Worm (Caenorhabditis elegans): Measurements from ENCODE around the gene sym-4.

Gene sym-4

DNA sequence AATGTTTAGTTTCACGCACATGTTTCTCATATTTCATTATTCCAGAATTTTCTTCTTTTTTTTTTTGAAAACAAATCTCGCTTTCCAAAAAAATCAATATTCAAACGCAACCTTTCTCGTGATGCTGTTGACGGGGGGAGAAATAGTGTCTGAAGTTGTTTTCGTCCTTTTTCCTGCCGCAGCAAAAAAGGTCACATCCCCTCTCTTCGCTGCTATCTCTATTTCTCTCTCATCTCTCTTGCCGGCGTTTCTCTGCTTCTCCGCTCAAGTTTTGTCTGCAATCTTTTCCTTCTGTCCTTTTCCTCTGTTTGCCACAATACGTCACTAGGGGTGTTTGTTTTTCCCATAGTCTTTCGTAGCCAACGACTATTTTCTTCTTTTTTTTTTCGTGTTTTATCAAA is 22.7 kb downstream of the sym-4 start (continued):
- TF ChIP-seq pha-4 (GFP tag; IDR thresholded peaks at IDR 0.05), result 0 out of 2 replicates have a peak, but pooled peaks have one; percentile 29
- peak; percentile 93 for TF ChIP-seq pha-4 (tag; optimal IDR thresholded peaks at IDR 0.05)
- TF ChIP-seq ceh-20 (GFP tag; IDR thresholded peaks at IDR 0.05), result 0 out of 2 replicates have a peak, but pooled peaks have one; percentile 37
- TF ChIP-seq unc-62 (GFP tag; optimal IDR thresholded peaks at IDR 0.05 in 1 of 2), result peak in 1 of 2 experiments; percentile 96
- TF ChIP-seq unc-62 (tag; optimal IDR thresholded peaks at IDR 0.05), result no peak
- no peak for TF ChIP-seq mxl-2 (GFP tag; conservative IDR thresholded peaks at IDR 0.05)
- TF ChIP-seq nhr-237 (tag; optimal IDR thresholded peaks at IDR 0.05), result no peak
- TF ChIP-seq ctbp-1 (GFP tag; IDR thresholded peaks at IDR 0.05), result 0 out of 2 replicates have a peak, but pooled peaks have one; percentile 20
- no peak for TF ChIP-seq egl-27 (tag; optimal IDR thresholded peaks at IDR 0.05)
- TF ChIP-seq ama-1 (optimal IDR thresholded peaks at IDR 0.05), result no peak
- TF ChIP-seq zag-1 (tag; optimal IDR thresholded peaks at IDR 0.05), result no peak
- TF ChIP-seq dpl-1 (GFP tag; optimal IDR thresholded peaks at IDR 0.05), result peak; percentile 54
- TF ChIP-seq mdt-29 (GFP tag; IDR thresholded peaks at IDR 0.05), result no peak
- TF ChIP-seq mes-2 (tag; optimal IDR thresholded peaks at IDR 0.05; ENCODE audit: poor library complexity, severe bottlenecking), result peak; percentile 66
- no peak for TF ChIP-seq ZK546.5 (tag; optimal IDR thresholded peaks at IDR 0.05)
- TF ChIP-seq lin-13 (GFP tag; optimal IDR thresholded peaks at IDR 0.05), result no peak
- 0 out of 2 replicates have a peak, but pooled peaks have one; percentile 21 for TF ChIP-seq vab-7 (GFP tag; IDR thresholded peaks at IDR 0.05)
- TF ChIP-seq gei-8 (GFP tag; optimal IDR thresholded peaks at IDR 0.05), result no peak
- TF ChIP-seq hlh-30 (tag; optimal IDR thresholded peaks at IDR 0.05; ENCODE audit: insufficient read depth), result peak; percentile 96
- TF ChIP-seq mep-1 (tag; optimal IDR thresholded peaks at IDR 0.05), result peak; percentile 88
- 0 out of 2 replicates have a peak, but pooled peaks have one; percentile 33 for TF ChIP-seq nhr-41 (GFP tag; IDR thresholded peaks at IDR 0.05)
- no peak for TF ChIP-seq F26F4.8 (GFP tag; conservative IDR thresholded peaks at IDR 0.05)
- TF ChIP-seq nhr-48 (tag; optimal IDR thresholded peaks at IDR 0.05), result peak; percentile 16
- no peak for TF ChIP-seq fos-1 (tag; optimal IDR thresholded peaks at IDR 0.05)
- TF ChIP-seq D1046.2 (GFP tag; IDR thresholded peaks at IDR 0.05), result no peak
- TF ChIP-seq R02D3.7 (tag; optimal IDR thresholded peaks at IDR 0.05), result no peak
- no peak for TF ChIP-seq Y48G9A.11 (GFP tag; IDR thresholded peaks at IDR 0.05)
- TF ChIP-seq T20F7.1 (GFP tag; optimal IDR thresholded peaks at IDR 0.05), result peak; percentile 48
- peak; percentile 74 for TF ChIP-seq hmg-1.1 (GFP tag; IDR thresholded peaks at IDR 0.05)
- TF ChIP-seq lin-39 (tag; optimal IDR thresholded peaks at IDR 0.05), result no peak
- TF ChIP-seq jun-1 (tag; optimal IDR thresholded peaks at IDR 0.05), result no peak
- no peak for TF ChIP-seq Y5F2A.4 (GFP tag; optimal IDR thresholded peaks at IDR 0.05)
- no peak for TF ChIP-seq saeg-2 (GFP tag; IDR thresholded peaks at IDR 0.05)
- TF ChIP-seq ceh-32 (tag; optimal IDR thresholded peaks at IDR 0.05; ENCODE audit: poor library complexity), result no peak
- TF ChIP-seq arid-1 (GFP tag; conservative IDR thresholded peaks at IDR 0.05), result no peak
- TF ChIP-seq T26A8.4 (GFP tag; IDR thresholded peaks at IDR 0.05), result peak; percentile 50; the same call in 1 of the 2 replicates
- peak; percentile 63 to 89 for TF ChIP-seq mdl-1 (tag; optimal IDR thresholded peaks at IDR 0.05)
- no peak for TF ChIP-seq nhr-76 (tag; optimal IDR thresholded peaks at IDR 0.05)
- no peak for TF ChIP-seq skn-1 (tag; optimal IDR thresholded peaks at IDR 0.05)
- TF ChIP-seq F37D6.2 (tag; optimal IDR thresholded peaks at IDR 0.05), result peak; percentile 16
- TF ChIP-seq lsy-2 (tag; optimal IDR thresholded peaks at IDR 0.05), result peak; percentile 44 to 75
- no peak for TF ChIP-seq daf-19 (GFP tag; conservative IDR thresholded peaks at IDR 0.05)
- TF ChIP-seq F44E2.7 (GFP tag; IDR thresholded peaks at IDR 0.05), result no peak
- TF ChIP-seq egl-43 (GFP tag; IDR thresholded peaks at IDR 0.05), result no peak
- TF ChIP-seq php-3 (GFP tag; IDR thresholded peaks at IDR 0.05), result no peak
- peak; percentile 80 for TF ChIP-seq fkh-10 (GFP tag; optimal IDR thresholded peaks at IDR 0.05)
- no peak for TF ChIP-seq duxl-1 (tag; optimal IDR thresholded peaks at IDR 0.05; ENCODE audit: poor library complexity)
- TF ChIP-seq lin-38 (GFP tag; IDR thresholded peaks at IDR 0.05), result no peak; the same call in 1 of the 2 replicates
- TF ChIP-seq hif-1 (tag; optimal IDR thresholded peaks at IDR 0.05), result peak in 1 of 2 experiments; percentile 51
- TF ChIP-seq unc-130 (GFP tag; optimal IDR thresholded peaks at IDR 0.05), result no peak
- TF ChIP-seq lin-1 (GFP tag; IDR thresholded peaks at IDR 0.05), result 0 out of 2 replicates have a peak, but pooled peaks have one; percentile 30

Data from whole organism, L4 larva.